Worm (Caenorhabditis elegans) whole organism, L1 larva: ENCODE data around the gene F38B6.3.

Source experiments
- C04F5.9 ChIP-seq: sonication (generic microtip); optimal IDR thresholded peaks from 2 replicates; lab custom pipeline; 2016; ENCODE audit warnings: missing genetic modification characterization, missing compliant biosample characterization
- C16A3.4 ChIP-seq: fragments of 150-350 bp; optimal IDR thresholded peaks from 2 replicates; lab custom pipeline; 2014; ENCODE audit warnings: missing biosample characterization, missing genetic modification characterization
- C34B4.2 ChIP-seq: sonication (generic microtip); optimal IDR thresholded peaks from 2 replicates; lab custom pipeline; 2017; ENCODE audit warnings: mild to moderate bottlenecking, missing genetic modification characterization, missing compliant biosample characterization
- F16B12.6 ChIP-seq: fragments of 150-350 bp; optimal IDR thresholded peaks from 2 replicates; lab custom pipeline; 2014; ENCODE audit warnings: missing biosample characterization, missing genetic modification characterization
- alr-1 ChIP-seq: fragments of 200-800 bp; sonication (Bioruptor generic); optimal IDR thresholded peaks from 2 replicates; lab custom pipeline; 2018; ENCODE audit warnings: borderline replicate concordance, mild to moderate bottlenecking, missing genetic modification characterization, missing compliant biosample characterization
- ama-1 ChIP-seq: fragments of 150-350 bp; optimal IDR thresholded peaks from 2 replicates; lab custom pipeline; 2014
- blmp-1 ChIP-seq: fragments of 150-350 bp; optimal IDR thresholded peaks from 2 replicates; lab custom pipeline; 2014; ENCODE audit warnings: missing biosample characterization, missing genetic modification characterization
- ceh-63 ChIP-seq: fragments of 200-800 bp; sonication (Bioruptor generic); optimal IDR thresholded peaks from 2 replicates; lab custom pipeline; 2018; ENCODE audit warnings: mild to moderate bottlenecking, missing genetic modification characterization, missing compliant biosample characterization
- ceh-88 ChIP-seq: fragments of 200-800 bp; sonication (Bioruptor generic); IDR thresholded peaks from 2 replicates; pipeline ENCODE4 v1.3.6; 2022; ENCODE audit warnings: missing genetic modification characterization, missing compliant biosample characterization
- dpl-1 ChIP-seq, 3 experiments: fragments of 150-350 bp in 2 of 3; sonication (generic microtip) in 1 of 3; optimal IDR thresholded peaks; 2 replicates each; lab custom pipeline; 2014 to 2017; ENCODE audit warnings: missing biosample characterization in 3 of 3, missing genetic modification characterization in 3 of 3, missing genetic modification reagents in 3 of 3
- dsc-1 ChIP-seq: sonication (generic microtip); optimal IDR thresholded peaks from 2 replicates; lab custom pipeline; 2016; ENCODE audit warnings: mild to moderate bottlenecking, missing genetic modification characterization, missing compliant biosample characterization
- efl-1 ChIP-seq, 4 experiments: fragments of 150-350 bp; optimal IDR thresholded peaks in 3 of 4; peaks in 1 of 4; 1 replicate in 1 of 4; 2 replicates in 3 of 4; lab custom pipeline; 2014; ENCODE audit warnings: missing biosample characterization in 2 of 4, missing genetic modification characterization in 2 of 4, missing genetic modification reagents in 2 of 4
- efl-3 ChIP-seq: fragments of 200-800 bp; sonication (Bioruptor generic); optimal IDR thresholded peaks from 2 replicates; lab custom pipeline; 2018; ENCODE audit warnings: mild to moderate bottlenecking, missing genetic modification characterization, missing compliant biosample characterization
- egl-27 ChIP-seq, 2 experiments: fragments of 150-350 bp in 1 of 2; sonication (generic microtip); optimal IDR thresholded peaks; 3 replicates each; lab custom pipeline; 2017 to 2018; ENCODE audit warnings: missing biosample characterization in 2 of 2, missing genetic modification characterization in 2 of 2, missing genetic modification reagents in 2 of 2
- elt-2 ChIP-seq: sonication (generic microtip); optimal IDR thresholded peaks from 2 replicates; lab custom pipeline; 2016; ENCODE audit warnings: missing genetic modification characterization, mild to moderate bottlenecking, inconsistent platforms, missing compliant biosample characterization, missing genetic modification reagents
- elt-3 ChIP-seq, 6 experiments: fragments of 150-350 bp in 1 of 6; sonication (generic microtip); optimal IDR thresholded peaks; 2 replicates each; lab custom pipeline; 2017 to 2018; ENCODE audit warnings: missing biosample characterization in 6 of 6, missing genetic modification characterization in 6 of 6, inconsistent platforms in 1 of 6
- fkh-8 ChIP-seq: sonication (generic microtip); optimal IDR thresholded peaks from 2 replicates; lab custom pipeline; 2016; ENCODE audit warnings: mild to moderate bottlenecking, missing genetic modification characterization, missing compliant biosample characterization
- grh-1 ChIP-seq: fragments of 200-800 bp; sonication (Bioruptor generic); IDR thresholded peaks from 2 replicates; pipeline ENCODE4 v1.3.6; 2022; ENCODE audit warnings: missing genetic modification reagents, missing genetic modification characterization, missing compliant biosample characterization
- hlh-17 ChIP-seq: fragments of 200-800 bp; sonication (Bioruptor generic); optimal IDR thresholded peaks from 2 replicates; lab custom pipeline; 2018; ENCODE audit warnings: missing genetic modification characterization, mild to moderate bottlenecking, missing compliant biosample characterization, moderate library complexity, borderline replicate concordance
- hpl-2 ChIP-seq: fragments of 150-350 bp; optimal IDR thresholded peaks from 2 replicates; lab custom pipeline; 2014; ENCODE audit warnings: missing biosample characterization, missing genetic modification reagents, missing genetic modification characterization
- jun-1 ChIP-seq: fragments of 150-350 bp; optimal IDR thresholded peaks from 2 replicates; lab custom pipeline; 2014; ENCODE audit warnings: missing biosample characterization, missing genetic modification reagents, missing genetic modification characterization
- lin-14 ChIP-seq: fragments of 200-800 bp; sonication (Bioruptor generic); optimal IDR thresholded peaks from 2 replicates; lab custom pipeline; 2018; ENCODE audit warnings: mild to moderate bottlenecking, missing genetic modification characterization, moderate library complexity, missing compliant biosample characterization
- lin-35 ChIP-seq, 2 experiments: fragments of 150-350 bp; optimal IDR thresholded peaks; 2 replicates each; lab custom pipeline; 2014; ENCODE audit warnings: missing biosample characterization in 2 of 2, missing genetic modification characterization in 2 of 2, missing genetic modification reagents in 2 of 2
- lsy-2 ChIP-seq, 2 experiments: fragments of 150-350 bp; optimal IDR thresholded peaks; 2 replicates each; lab custom pipeline; 2014; ENCODE audit warnings: missing biosample characterization in 2 of 2, missing genetic modification characterization in 2 of 2
- mdl-1 ChIP-seq, 2 experiments: fragments of 150-350 bp; optimal IDR thresholded peaks; 2 replicates each; lab custom pipeline; 2014 to 2017; ENCODE audit warnings: missing biosample characterization in 2 of 2, missing genetic modification characterization in 2 of 2, inconsistent platforms in 1 of 2
- mep-1 ChIP-seq: fragments of 150-350 bp; optimal IDR thresholded peaks from 2 replicates; lab custom pipeline; 2014; ENCODE audit warnings: missing biosample characterization, missing genetic modification characterization
- nhr-11 ChIP-seq: fragments of 150-350 bp; optimal IDR thresholded peaks from 2 replicates; lab custom pipeline; 2014; ENCODE audit warnings: missing biosample characterization, missing genetic modification characterization
- nhr-19 ChIP-seq: fragments of 200-800 bp; sonication (Bioruptor generic); conservative IDR thresholded peaks from 2 replicates; pipeline ENCODE4 v1.3.6; 2022; ENCODE audit warnings: missing genetic modification characterization, missing compliant biosample characterization
- nhr-20 ChIP-seq: sonication (generic microtip); optimal IDR thresholded peaks from 2 replicates; lab custom pipeline; 2016; ENCODE audit warnings: mild to moderate bottlenecking, missing genetic modification characterization, missing compliant biosample characterization
- nhr-28 ChIP-seq: fragments of 150-350 bp; optimal IDR thresholded peaks from 2 replicates; lab custom pipeline; 2014; ENCODE audit warnings: missing biosample characterization, missing genetic modification characterization
- nhr-47 ChIP-seq: sonication (generic microtip); optimal IDR thresholded peaks from 2 replicates; lab custom pipeline; 2016; ENCODE audit warnings: mild to moderate bottlenecking, missing genetic modification characterization, moderate library complexity, missing compliant biosample characterization
- nhr-71 ChIP-seq: sonication (generic microtip); optimal IDR thresholded peaks from 2 replicates; lab custom pipeline; 2016; ENCODE audit warnings: mild to moderate bottlenecking, missing genetic modification characterization, moderate library complexity, missing compliant biosample characterization
- nhr-85 ChIP-seq: sonication (generic microtip); peaks from one replicate; lab custom pipeline; 2016; ENCODE audit warnings: missing genetic modification characterization, inconsistent platforms, missing compliant biosample characterization
- nhr-90 ChIP-seq: sonication (generic microtip); optimal IDR thresholded peaks from 2 replicates; lab custom pipeline; 2016; ENCODE audit warnings: mild to moderate bottlenecking, missing genetic modification characterization, missing compliant biosample characterization; ENCODE audit not compliant: poor library complexity
- skn-1 ChIP-seq: fragments of 150-350 bp; optimal IDR thresholded peaks from 2 replicates; lab custom pipeline; 2014; ENCODE audit warnings: missing biosample characterization, missing genetic modification characterization
- snu-23 ChIP-seq: sonication (generic microtip); optimal IDR thresholded peaks from 2 replicates; lab custom pipeline; 2016; ENCODE audit warnings: missing genetic modification characterization, missing compliant biosample characterization
- sup-37 ChIP-seq: fragments of 200-800 bp; sonication (Bioruptor generic); optimal IDR thresholded peaks from 2 replicates; lab custom pipeline; 2018; ENCODE audit warnings: mild to moderate bottlenecking, missing genetic modification characterization, missing compliant biosample characterization
- tbx-2 ChIP-seq: sonication (generic microtip); optimal IDR thresholded peaks from 2 replicates; lab custom pipeline; 2016; ENCODE audit warnings: missing genetic modification characterization, missing compliant biosample characterization
- unc-130 ChIP-seq: fragments of 150-350 bp; optimal IDR thresholded peaks from 2 replicates; lab custom pipeline; 2017; ENCODE audit warnings: missing biosample characterization, missing genetic modification characterization, inconsistent platforms
- unc-86 ChIP-seq: sonication (generic microtip); optimal IDR thresholded peaks from 2 replicates; lab custom pipeline; 2016; ENCODE audit warnings: missing genetic modification characterization, missing compliant biosample characterization
- xbp-1 ChIP-seq: sonication (generic microtip); optimal IDR thresholded peaks from 2 replicates; lab custom pipeline; 2016; ENCODE audit warnings: missing genetic modification characterization, missing compliant biosample characterization
- zip-4 ChIP-seq: fragments of 200-800 bp; sonication (Bioruptor generic); optimal IDR thresholded peaks from 2 replicates; lab custom pipeline; 2018; ENCODE audit warnings: mild to moderate bottlenecking, missing genetic modification characterization, moderate library complexity, missing compliant biosample characterization

F38B6.3 gene

ce11 chrX:6693331-6693730, at the start of gene F38B6.3:
Gene F38B6.3 (plus strand): TSS chrX:6693631.
- TF ChIP-seq ceh-63: no peak

- TF ChIP-seq jun-1 (tag; lab: Kevin White, UChicago) (no peak), lin-35 (GFP tag; optimal IDR thresholded peaks at IDR 0.05; lab: Kevin White, UChicago) (peak in 1 of 2 experiments; percentile 44), nhr-28 (no peak), nhr-19 (GFP tag; lab: Robert Waterston, UW) (0 out of 2 replicates have a peak, but pooled peaks have one; percentile 5), lin-14 (peak; percentile 39), skn-1 (peak; percentile 30), nhr-85 (tag; lab: Kevin White, UChicago) (peak; percentile 32), lsy-2 (tag; optimal IDR thresholded peaks at IDR 0.05; lab: Kevin White, UChicago) (peak in 1 of 2 experiments; percentile 6), sup-37 (no peak), nhr-71 (tag; lab: Kevin White, UChicago) (peak; percentile 46), elt-2 (peak; percentile 65), dsc-1 (tag; lab: Kevin White, UChicago) (no peak), C34B4.2 (no peak), nhr-47 (no peak), tbx-2 (tag; lab: Kevin White, UChicago) (peak; percentile 32), nhr-11 (tag; lab: Kevin White, UChicago) (no peak), nhr-20 (peak; percentile 67), alr-1 (tag; lab: Kevin White, UChicago) (no peak), mdl-1 (tag; optimal IDR thresholded peaks at IDR 0.05; lab: Kevin White, UChicago) (peak in 1 of 2 experiments; percentile 44), snu-23 (GFP tag; lab: Kevin White, UChicago) (peak; percentile 12), C16A3.4 (tag; lab: Kevin White, UChicago) (no peak), nhr-90 (tag; lab: Kevin White, UChicago) (peak; percentile 31)
Measured at ce11 chrX:6644971-6645704, 48.3 kb upstream of the F38B6.3 start, which contains the start of gene C56E10.3. Gene C56E10.3 (plus strand): TSS chrX:6645654.

ce11 chrX:6646387-6647061, 46.9 kb upstream of the F38B6.3 start:
- TF ChIP-seq mep-1 (tag; lab: Kevin White, UChicago) (peak; percentile 5), elt-2 (peak; percentile 46), snu-23 (GFP tag; lab: Kevin White, UChicago) (peak; percentile 50), nhr-85 (tag; lab: Kevin White, UChicago) (peak; percentile 19), grh-1 (GFP tag; lab: Robert Waterston, UW) (peak; percentile 51; the same call in 1 of the 2 replicates), hlh-17 (no peak), efl-1 (optimal IDR thresholded peaks at IDR 0.05; lab: Kevin White, UChicago) (no peak), efl-1 (GFP tag; optimal IDR thresholded peaks at IDR 0.05 in 1 of 2; lab: Kevin White, UChicago) (peak in 1 of 2 experiments; percentile 41), nhr-20 (peak; percentile 72), lin-35 (GFP tag; optimal IDR thresholded peaks at IDR 0.05; lab: Kevin White, UChicago) (peak in 1 of 2 experiments; percentile 27), zip-4 (GFP tag; lab: Kevin White, UChicago) (no peak), ama-1 (lab: Kevin White, UChicago) (no peak)
- TF ChIP-seq, all 84 proteins: peak for 8

- TF ChIP-seq xbp-1 (tag; lab: Kevin White, UChicago) (no peak), alr-1 (tag; lab: Kevin White, UChicago) (no peak), unc-130 (tag; lab: Kevin White, UChicago) (no peak), lin-35 (GFP tag; optimal IDR thresholded peaks at IDR 0.05; lab: Kevin White, UChicago) (no peak), C04F5.9 (tag; lab: Kevin White, UChicago) (no peak), nhr-71 (tag; lab: Kevin White, UChicago) (no peak), lin-14 (peak; percentile 15), mep-1 (tag; lab: Kevin White, UChicago) (no peak), F16B12.6 (tag; lab: Kevin White, UChicago) (no peak), nhr-90 (tag; lab: Kevin White, UChicago) (peak; percentile 0), nhr-11 (tag; lab: Kevin White, UChicago) (no peak), egl-27 (tag; optimal IDR thresholded peaks at IDR 0.05; lab: Kevin White, UChicago) (no peak), dpl-1 (GFP tag; optimal IDR thresholded peaks at IDR 0.05; lab: Kevin White, UChicago) (no peak), elt-3 (tag; optimal IDR thresholded peaks at IDR 0.05; lab: Kevin White, UChicago) (peak in 1 of 6 experiments; percentile 31), fkh-8 (tag; lab: Kevin White, UChicago) (no peak), C16A3.4 (tag; lab: Kevin White, UChicago) (no peak), blmp-1 (tag; lab: Kevin White, UChicago) (peak; percentile 49), unc-86 (tag; lab: Kevin White, UChicago) (no peak), efl-3 (no peak), ceh-88 (GFP tag; lab: Robert Waterston, UW) (no peak), hpl-2 (GFP tag; lab: Kevin White, UChicago) (no peak), hlh-17 (no peak)
Measured at ce11 chrX:6649573-6649972, 43.9 kb upstream of the F38B6.3 start.
